Worm (Caenorhabditis elegans): ENCODE measurements around the gene daf-3.

Gene daf-3

ce11 chrX:834478-834877 is 9.2 kb upstream of the daf-3 start, which contains the start of gene F39H12.1:
F39H12.1 (plus strand) TSS chrX:834778.
- TF ChIP-seq unc-39 (tag; optimal IDR thresholded peaks at IDR 0.05) = no peak
- no peak for TF ChIP-seq gmeb-1 (tag; optimal IDR thresholded peaks at IDR 0.05)
- no peak for TF ChIP-seq nhr-129 (tag; optimal IDR thresholded peaks at IDR 0.05)
- no peak for TF ChIP-seq elt-1 (tag; optimal IDR thresholded peaks at IDR 0.05)
- no peak for TF ChIP-seq ama-1 (optimal IDR thresholded peaks at IDR 0.05)
- TF ChIP-seq C34F6.9 (tag; optimal IDR thresholded peaks at IDR 0.05) = no peak
- TF ChIP-seq nhr-77 (tag; optimal IDR thresholded peaks at IDR 0.05) = no peak
- TF ChIP-seq ztf-4 (tag; optimal IDR thresholded peaks at IDR 0.05) = no peak
- no peak for TF ChIP-seq ZK546.5 (tag; optimal IDR thresholded peaks at IDR 0.05)
- TF ChIP-seq mbf-1 (tag; optimal IDR thresholded peaks at IDR 0.05) = no peak
- TF ChIP-seq mdl-1 (tag; optimal IDR thresholded peaks at IDR 0.05) = no peak
- TF ChIP-seq alr-1 (tag; optimal IDR thresholded peaks at IDR 0.05) = no peak
- TF ChIP-seq crh-2 (tag; optimal IDR thresholded peaks at IDR 0.05) = no peak

ce11 chrX:830185-830584 is 4.9 kb upstream of the daf-3 start:
- TF ChIP-seq nhr-21 (tag; optimal IDR thresholded peaks at IDR 0.05) = no peak
- TF ChIP-seq lin-11 (tag; optimal IDR thresholded peaks at IDR 0.05) = peak; percentile 36

ce11 chrX:828603-829002 is 3.3 kb upstream of the daf-3 start, which contains the start of gene wdr-54:
wdr-54 (plus strand) TSS chrX:828903.
- TF ChIP-seq lin-39 (tag; optimal IDR thresholded peaks at IDR 0.05) (no peak), lsy-2 (tag; optimal IDR thresholded peaks at IDR 0.05) (no peak), mbf-1 (tag; optimal IDR thresholded peaks at IDR 0.05) (no peak), nhr-10 (tag; optimal IDR thresholded peaks at IDR 0.05) (no peak), ztf-11 (tag; optimal IDR thresholded peaks at IDR 0.05) (no peak), ceh-16 (tag; optimal IDR thresholded peaks at IDR 0.05) (no peak), ztf-4 (tag; optimal IDR thresholded peaks at IDR 0.05) (no peak), lin-11 (tag; optimal IDR thresholded peaks at IDR 0.05) (no peak), elt-3 (tag; optimal IDR thresholded peaks at IDR 0.05) (no peak), nhr-6 (tag; optimal IDR thresholded peaks at IDR 0.05) (no peak), unc-62 (GFP tag; optimal IDR thresholded peaks at IDR 0.05) (no peak), peb-1 (tag; optimal IDR thresholded peaks at IDR 0.05) (no peak), ZK546.5 (tag; optimal IDR thresholded peaks at IDR 0.05) (no peak), egl-27 (tag; optimal IDR thresholded peaks at IDR 0.05) (no peak), nhr-77 (tag; optimal IDR thresholded peaks at IDR 0.05) (no peak), lin-13 (GFP tag; optimal IDR thresholded peaks at IDR 0.05) (no peak), nhr-129 (tag; optimal IDR thresholded peaks at IDR 0.05) (no peak), skn-1 (tag; optimal IDR thresholded peaks at IDR 0.05) (no peak), mab-5 (tag; optimal IDR thresholded peaks at IDR 0.05) (no peak)

DNA sequence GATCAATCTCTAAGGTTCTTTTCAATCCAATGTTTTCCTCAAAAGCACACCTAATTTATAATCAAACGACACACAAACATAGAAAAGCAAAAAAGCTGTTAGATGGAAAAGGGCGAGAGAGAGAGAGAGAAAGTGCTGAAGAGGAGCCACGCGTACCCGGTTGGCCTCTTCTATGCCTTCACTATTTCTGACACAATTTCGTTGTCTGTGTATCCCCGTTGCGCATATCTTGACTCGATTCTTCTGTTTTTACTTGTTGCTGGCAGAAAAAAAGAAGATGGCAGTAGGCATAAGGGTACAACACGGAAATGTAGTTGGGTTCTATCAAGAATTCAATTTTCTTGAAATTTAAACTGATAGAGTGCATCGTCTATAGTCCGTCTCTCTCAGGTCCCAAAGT is 2.2 kb upstream of the daf-3 start:
- peak; percentile 55 for TF ChIP-seq nhr-10 (tag; optimal IDR thresholded peaks at IDR 0.05)
- no peak for TF ChIP-seq skn-1 (tag; optimal IDR thresholded peaks at IDR 0.05)
- TF ChIP-seq mbf-1 (tag; optimal IDR thresholded peaks at IDR 0.05) = no peak
- TF ChIP-seq nhr-129 (tag; optimal IDR thresholded peaks at IDR 0.05) = peak; percentile 90
- TF ChIP-seq sem-4 (tag; optimal IDR thresholded peaks at IDR 0.05) = peak; percentile 64
- TF ChIP-seq dmd-4 (tag; optimal IDR thresholded peaks at IDR 0.05) = no peak
- no peak for TF ChIP-seq nhr-21 (tag; optimal IDR thresholded peaks at IDR 0.05)
- no peak for TF ChIP-seq ztf-1 (GFP tag; conservative IDR thresholded peaks at IDR 0.05)
- TF ChIP-seq lin-13 (GFP tag; optimal IDR thresholded peaks at IDR 0.05) = peak; percentile 16
- peak; percentile 22 for TF ChIP-seq nhr-25 (tag; optimal IDR thresholded peaks at IDR 0.05)
- TF ChIP-seq unc-39 (tag; optimal IDR thresholded peaks at IDR 0.05) = peak; percentile 32
- TF ChIP-seq blmp-1 (tag; optimal IDR thresholded peaks at IDR 0.05; ENCODE audit: insufficient read depth) = peak; percentile 78
- no peak for TF ChIP-seq lin-11 (tag; optimal IDR thresholded peaks at IDR 0.05)
- TF ChIP-seq egl-27 (tag; optimal IDR thresholded peaks at IDR 0.05) = peak; percentile 17
- TF ChIP-seq gmeb-1 (tag; optimal IDR thresholded peaks at IDR 0.05) = no peak
- TF ChIP-seq F13H6.1 (tag; optimal IDR thresholded peaks at IDR 0.05) = peak; percentile 67
- peak; percentile 47 to 76 for TF ChIP-seq lsy-2 (tag; optimal IDR thresholded peaks at IDR 0.05)
- TF ChIP-seq nhr-23 (tag; optimal IDR thresholded peaks at IDR 0.05) = no peak
- TF ChIP-seq elt-1 (tag; optimal IDR thresholded peaks at IDR 0.05) = no peak
- TF ChIP-seq ztf-4 (tag; optimal IDR thresholded peaks at IDR 0.05) = no peak
- TF ChIP-seq ZK546.5 (tag; optimal IDR thresholded peaks at IDR 0.05) = no peak
- peak; percentile 59 for TF ChIP-seq mab-5 (tag; optimal IDR thresholded peaks at IDR 0.05)
- peak; percentile 75 for TF ChIP-seq sma-9 (GFP tag; optimal IDR thresholded peaks at IDR 0.05)
- no peak for TF ChIP-seq sma-9 (tag; optimal IDR thresholded peaks at IDR 0.05)
- TF ChIP-seq ceh-16 (tag; optimal IDR thresholded peaks at IDR 0.05) = no peak
- TF ChIP-seq R02D3.7 (tag; optimal IDR thresholded peaks at IDR 0.05) = no peak
- TF ChIP-seq crh-2 (tag; optimal IDR thresholded peaks at IDR 0.05) = peak; percentile 92
- TF ChIP-seq mdl-1 (tag; optimal IDR thresholded peaks at IDR 0.05) = peak; percentile 60 to 68
- TF ChIP-seq nhr-12 (tag; optimal IDR thresholded peaks at IDR 0.05) = no peak
- TF ChIP-seq fos-1 (tag; optimal IDR thresholded peaks at IDR 0.05) = peak; percentile 61
- peak; percentile 62 for TF ChIP-seq unc-55 (GFP tag; optimal IDR thresholded peaks at IDR 0.05)
- no peak for TF ChIP-seq peb-1 (tag; optimal IDR thresholded peaks at IDR 0.05)
- no peak for TF ChIP-seq nhr-11 (tag; optimal IDR thresholded peaks at IDR 0.05)
- TF ChIP-seq sma-3 (GFP tag; optimal IDR thresholded peaks at IDR 0.05) = no peak
- TF ChIP-seq nhr-237 (tag; optimal IDR thresholded peaks at IDR 0.05) = no peak
- TF ChIP-seq alr-1 (tag; optimal IDR thresholded peaks at IDR 0.05) = no peak
- TF ChIP-seq nhr-77 (tag; optimal IDR thresholded peaks at IDR 0.05) = no peak
- TF ChIP-seq ceh-82 (tag; optimal IDR thresholded peaks at IDR 0.05) = no peak
- TF ChIP-seq lin-39 (tag; optimal IDR thresholded peaks at IDR 0.05) = no peak

Measured in whole organism, L2 larva.